Worm (Caenorhabditis elegans) whole organism, L3 larva: ENCODE results near the gene pqn-63.

Experiments used
- ama-1 ChIP-seq: fragments of 150-350 bp; optimal IDR thresholded peaks from 2 replicates; lab custom pipeline; 2018
- egl-27 ChIP-seq: sonication (generic microtip); optimal IDR thresholded peaks from 4 replicates; lab custom pipeline; 2017; ENCODE audit warnings: missing biosample characterization, missing genetic modification reagents, missing genetic modification characterization
- egl-5 ChIP-seq: fragments of 150-350 bp; optimal IDR thresholded peaks from 2 replicates; lab custom pipeline; 2017; ENCODE audit warnings: missing biosample characterization, missing genetic modification reagents, missing genetic modification characterization, inconsistent platforms
- elt-2 ChIP-seq: sonication (generic microtip); optimal IDR thresholded peaks from 2 replicates; lab custom pipeline; 2016; ENCODE audit warnings: missing genetic modification reagents, mild to moderate bottlenecking, missing genetic modification characterization, missing compliant biosample characterization
- lin-39 ChIP-seq: fragments of 150-350 bp; optimal IDR thresholded peaks from 2 replicates; lab custom pipeline; 2018; ENCODE audit warnings: missing biosample characterization, missing genetic modification reagents, missing genetic modification characterization
- nhr-12 ChIP-seq: fragments of 150-350 bp; optimal IDR thresholded peaks from 2 replicates; lab custom pipeline; 2014; ENCODE audit warnings: missing biosample characterization, missing genetic modification characterization
- nhr-237 ChIP-seq: fragments of 150-350 bp; optimal IDR thresholded peaks from 2 replicates; lab custom pipeline; 2014; ENCODE audit warnings: missing biosample characterization, missing genetic modification characterization
- nhr-28 ChIP-seq: fragments of 150-350 bp; optimal IDR thresholded peaks from 2 replicates; lab custom pipeline; 2014; ENCODE audit warnings: missing biosample characterization, missing genetic modification characterization
- nhr-76 ChIP-seq: fragments of 150-350 bp; sonication (generic microtip); optimal IDR thresholded peaks from 5 replicates; lab custom pipeline; 2014; ENCODE audit warnings: missing biosample characterization, missing genetic modification characterization
- nhr-77 ChIP-seq: fragments of 150-350 bp; optimal IDR thresholded peaks from 2 replicates; lab custom pipeline; 2014; ENCODE audit warnings: missing biosample characterization, missing genetic modification characterization
- pha-4 ChIP-seq: fragments of 150-350 bp; optimal IDR thresholded peaks from 2 replicates; lab custom pipeline; 2014; ENCODE audit warnings: missing biosample characterization, missing genetic modification reagents, missing genetic modification characterization
- skn-1 ChIP-seq: fragments of 150-350 bp; optimal IDR thresholded peaks from 2 replicates; lab custom pipeline; 2014; ENCODE audit warnings: missing biosample characterization, missing genetic modification characterization
- unc-39 ChIP-seq: sonication (generic microtip); optimal IDR thresholded peaks from 4 replicates; lab custom pipeline; 2017; ENCODE audit warnings: missing biosample characterization, missing genetic modification characterization
- unc-62 ChIP-seq: fragments of 150-350 bp; sonication (generic microtip); optimal IDR thresholded peaks from 4 replicates; lab custom pipeline; 2014; ENCODE audit warnings: missing biosample characterization, missing genetic modification reagents, missing genetic modification characterization

DNA sequence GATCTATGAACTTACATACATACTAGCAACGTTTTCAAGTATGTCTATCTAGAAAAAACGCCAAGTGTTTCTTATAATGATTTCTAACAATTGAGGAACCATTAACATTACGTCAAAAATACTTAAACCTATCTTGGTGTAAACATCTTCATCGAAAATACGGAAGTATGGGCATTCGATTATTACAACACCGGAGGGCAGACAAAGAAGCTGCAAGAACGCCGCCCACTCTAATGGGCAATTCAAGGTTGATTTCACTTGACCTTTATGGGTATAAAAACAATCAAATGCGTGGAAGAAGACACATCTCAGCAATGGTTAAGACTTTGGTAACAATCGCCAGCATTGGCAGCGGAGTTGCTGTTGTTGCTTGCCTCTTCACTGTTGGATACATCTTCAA lies 13.8 kb downstream of the pqn-63 start, which contains the start of gene col-146:
- no peak for TF ChIP-seq nhr-12
- TF ChIP-seq unc-39 (tag; lab: Kevin White, UChicago), result no peak
- TF ChIP-seq elt-2 (tag; lab: Kevin White, UChicago), result no peak
- TF ChIP-seq skn-1, result no peak
- TF ChIP-seq nhr-77 (tag; lab: Kevin White, UChicago), result no peak
- no peak for TF ChIP-seq egl-27 (tag; lab: Kevin White, UChicago)
- no peak for TF ChIP-seq lin-39 (tag; lab: Kevin White, UChicago)
- no peak for TF ChIP-seq nhr-28 (tag; lab: Kevin White, UChicago)
- no peak for TF ChIP-seq pha-4
- no peak for TF ChIP-seq nhr-237 (tag; lab: Kevin White, UChicago)
- no peak for TF ChIP-seq unc-62
- TF ChIP-seq nhr-76 (tag; lab: Kevin White, UChicago), result no peak
- TF ChIP-seq ama-1 (lab: Kevin White, UChicago), result no peak
- TF ChIP-seq egl-5 (tag; lab: Kevin White, UChicago), result no peak
